Worm (Caenorhabditis elegans) whole organism, L4/young adult: ENCODE results near the gene T03G6.7.

ENCODE experiments used
- dao-5 ChIP-seq: sonication (generic microtip); optimal IDR thresholded peaks from 2 replicates; lab custom pipeline; 2016; ENCODE audit warnings: missing genotype, missing genetic modification characterization, moderate library complexity, missing compliant biosample characterization
- him-1 ChIP-seq: sonication (generic microtip); optimal IDR thresholded peaks from 2 replicates; lab custom pipeline; 2016; ENCODE audit warnings: missing genotype, missing genetic modification reagents, missing genetic modification characterization, missing compliant biosample characterization

DNA sequence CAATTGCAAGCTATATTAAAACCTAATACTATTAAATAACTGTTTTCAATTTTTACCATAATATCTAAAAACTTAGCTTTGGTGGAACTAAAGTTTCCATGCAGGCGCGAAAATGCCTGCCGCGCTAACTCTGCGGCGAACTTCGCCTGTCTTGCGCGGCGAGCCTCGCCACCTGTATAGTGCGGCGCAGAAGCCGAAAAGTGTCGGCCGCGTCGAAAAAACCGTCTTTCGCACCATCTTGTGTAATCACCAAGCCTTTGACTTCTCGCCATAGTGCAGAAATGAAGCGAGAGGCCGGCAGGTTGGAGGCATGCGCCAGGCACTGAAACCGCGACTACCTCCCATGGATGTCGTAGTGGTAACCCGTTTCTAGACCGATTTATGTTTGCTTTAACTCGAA lies 42.4 kb upstream of the T03G6.7 start:
- no peak for TF ChIP-seq him-1
- no peak for TF ChIP-seq dao-5 (tag; lab: Kevin White, UChicago)
